Worm (Caenorhabditis elegans) whole organism, early embryonic: ENCODE results near the gene imp-2.

ENCODE experiments used
- F13C5.2 ChIP-seq: sonication (generic microtip); optimal IDR thresholded peaks from 2 replicates; lab custom pipeline; 2017; ENCODE audit warnings: mild to moderate bottlenecking, missing genetic modification characterization, inconsistent platforms, missing compliant biosample characterization
- ama-1 ChIP-seq: fragments of 150-350 bp; optimal IDR thresholded peaks from 2 replicates; lab custom pipeline; 2014

ce11 chrIV:11112641-11113040 is 6.0 kb downstream of the imp-2 start, which contains the start of gene clc-9:
- TF ChIP-seq F13C5.2 (no peak), ama-1 (lab: Kevin White, UChicago) (no peak)
